Fruit fly (Drosophila melanogaster) whole organism, embryonic: ENCODE results near the gene CG32793.

Experiments
- Abd-B ChIP-seq: fragments of 200-800 bp; sonication (Bioruptor generic); optimal IDR thresholded peaks from 2 replicates; lab custom pipeline; 2018; ENCODE audit warnings: missing biosample characterization, mild to moderate bottlenecking, missing genetic modification characterization, moderate library complexity
- Asciz ChIP-seq: fragments of 200-800 bp; sonication (Bioruptor generic); optimal IDR thresholded peaks from 2 replicates; lab custom pipeline; 2017; ENCODE audit warnings: missing biosample characterization, mild to moderate bottlenecking, missing genetic modification characterization, missing genetic modification reagents
- CG10431 ChIP-seq: fragments of 200-800 bp; sonication (Bioruptor generic); optimal IDR thresholded peaks from 3 replicates; lab custom pipeline; 2018; ENCODE audit warnings: missing biosample characterization, mild to moderate bottlenecking, missing genetic modification characterization
- CG10543 ChIP-seq: fragments of 200-800 bp; sonication (Bioruptor generic); optimal IDR thresholded peaks from 3 replicates; lab custom pipeline; 2017; ENCODE audit warnings: missing biosample characterization, mild to moderate bottlenecking, missing genetic modification characterization, moderate library complexity
- CG10979 ChIP-seq: fragments of 200-800 bp; sonication (Bioruptor generic); optimal IDR thresholded peaks from 2 replicates; lab custom pipeline; 2018; ENCODE audit warnings: missing biosample characterization, mild to moderate bottlenecking, missing genetic modification characterization, moderate library complexity
- CG11456 ChIP-seq: fragments of 200-800 bp; sonication (Bioruptor generic); IDR thresholded peaks from 3 replicates; pipeline ENCODE4 v1.3.6; 2022; ENCODE audit warnings: missing biosample characterization, missing genetic modification characterization
- CG12236 ChIP-seq: fragments of 200-800 bp; sonication (Bioruptor generic); optimal IDR thresholded peaks from 2 replicates; lab custom pipeline; 2016; ENCODE audit warnings: missing biosample characterization, missing genetic modification characterization
- CG14710 ChIP-seq: fragments of 200-800 bp; sonication (Bioruptor generic); optimal IDR thresholded peaks from 3 replicates; lab custom pipeline; 2019; ENCODE audit warnings: missing biosample characterization, mild to moderate bottlenecking, missing genetic modification characterization, moderate library complexity
- CG1529 ChIP-seq: fragments of 200-800 bp; sonication (Bioruptor generic); optimal IDR thresholded peaks from 3 replicates; lab custom pipeline; 2018; ENCODE audit warnings: missing biosample characterization, missing genetic modification characterization
- CG15601 ChIP-seq: fragments of 200-800 bp; sonication (Bioruptor generic); optimal IDR thresholded peaks from 3 replicates; lab custom pipeline; 2019; ENCODE audit warnings: missing biosample characterization, mild to moderate bottlenecking, missing genetic modification characterization, moderate library complexity
- CG16863 ChIP-seq: fragments of 200-800 bp; sonication (Bioruptor generic); optimal IDR thresholded peaks from 3 replicates; lab custom pipeline; 2016; ENCODE audit warnings: missing biosample characterization, missing genetic modification characterization
- CG18011 ChIP-seq: fragments of 200-800 bp; sonication (Bioruptor generic); optimal IDR thresholded peaks from 2 replicates; lab custom pipeline; 2017; ENCODE audit warnings: missing biosample characterization, missing genetic modification characterization, mild to moderate bottlenecking, moderate library complexity, missing genotype
- CG18262 ChIP-seq: fragments of 200-800 bp; optimal IDR thresholded peaks from 3 replicates; lab custom pipeline; 2019; ENCODE audit warnings: missing biosample characterization, mild to moderate bottlenecking, missing genetic modification characterization, moderate library complexity
- CG18476 ChIP-seq: fragments of 200-800 bp; sonication (Bioruptor generic); optimal IDR thresholded peaks from 2 replicates; lab custom pipeline; 2016; ENCODE audit warnings: missing biosample characterization, mild to moderate bottlenecking, missing genetic modification characterization
- CG18619 ChIP-seq: fragments of 200-800 bp; sonication (Bioruptor generic); optimal IDR thresholded peaks from 3 replicates; lab custom pipeline; 2017; ENCODE audit warnings: missing biosample characterization, mild to moderate bottlenecking, missing genetic modification characterization
- CG2120 ChIP-seq: fragments of 200-800 bp; sonication (Bioruptor generic); optimal IDR thresholded peaks from 3 replicates; lab custom pipeline; 2016; ENCODE audit warnings: missing biosample characterization, missing genetic modification characterization
- CG31441 ChIP-seq: fragments of 200-800 bp; sonication (Bioruptor generic); IDR thresholded peaks from 2 replicates; pipeline ENCODE4 v1.3.6; 2022; ENCODE audit warnings: missing biosample characterization, missing genetic modification characterization
- CG32532 ChIP-seq: fragments of 200-800 bp; sonication (Bioruptor generic); IDR thresholded peaks from 2 replicates; pipeline ENCODE4 v1.3.6; 2022; ENCODE audit warnings: missing biosample characterization, missing genetic modification characterization
- CG4360 ChIP-seq: fragments of 200-800 bp; sonication (Bioruptor generic); IDR thresholded peaks from 2 replicates; pipeline ENCODE4 v1.3.6; 2022; ENCODE audit warnings: missing biosample characterization, missing genetic modification characterization
- CG4424 ChIP-seq: fragments of 200-800 bp; sonication (Bioruptor generic); optimal IDR thresholded peaks from 3 replicates; lab custom pipeline; 2016; ENCODE audit warnings: missing biosample characterization, missing genetic modification characterization
- CG4820 ChIP-seq: fragments of 200-800 bp; sonication (Bioruptor generic); optimal IDR thresholded peaks from 3 replicates; lab custom pipeline; 2016; ENCODE audit warnings: missing biosample characterization, missing genetic modification characterization
- CG6765 ChIP-seq: fragments of 200-800 bp; sonication (Bioruptor generic); optimal IDR thresholded peaks from 3 replicates; lab custom pipeline; 2017; ENCODE audit warnings: missing biosample characterization, mild to moderate bottlenecking, missing genetic modification characterization
- CG8478 ChIP-seq: fragments of >200 bp; optimal IDR thresholded peaks from 2 replicates; lab custom pipeline; 2018
- CoRest ChIP-seq: fragments of 200-800 bp; sonication (Bioruptor generic); optimal IDR thresholded peaks from 3 replicates; lab custom pipeline; 2018; ENCODE audit warnings: missing biosample characterization, mild to moderate bottlenecking, missing genetic modification characterization, moderate library complexity
- D19A ChIP-seq: fragments of 200-800 bp; optimal IDR thresholded peaks from 3 replicates; lab custom pipeline; 2019; ENCODE audit warnings: missing biosample characterization, mild to moderate bottlenecking, missing genetic modification characterization, moderate library complexity
- Doc3 ChIP-seq: fragments of 200-800 bp; sonication (Bioruptor generic); IDR thresholded peaks from 3 replicates; pipeline ENCODE4 v1.3.6; 2022; ENCODE audit warnings: missing biosample characterization, missing genetic modification characterization; ENCODE audit not compliant: partially characterized antibody
- Drgx ChIP-seq: fragments of 200-800 bp; sonication (Bioruptor generic); IDR thresholded peaks from 2 replicates; pipeline ENCODE4 v1.3.6; 2022; ENCODE audit warnings: missing biosample characterization, missing genetic modification characterization
- Eip74EF ChIP-seq, 2 experiments: fragments of 200-800 bp in 1 of 2; fragments of >200 bp in 1 of 2; sonication (Bioruptor generic) in 1 of 2; optimal IDR thresholded peaks; 2 replicates each; lab custom pipeline; 2017 to 2019; ENCODE audit warnings: missing biosample characterization in 2 of 2, missing genetic modification characterization in 2 of 2, mild to moderate bottlenecking in 1 of 2, moderate library complexity in 1 of 2
- Hr51 ChIP-seq, 2 experiments: fragments of 200-800 bp; sonication (Bioruptor generic); optimal IDR thresholded peaks; 2 replicates in 1 of 2; 3 replicates in 1 of 2; lab custom pipeline; 2016 to 2018; ENCODE audit warnings: missing biosample characterization in 2 of 2, missing genetic modification characterization in 2 of 2, mild to moderate bottlenecking in 1 of 2, moderate library complexity in 1 of 2
- NC2β ChIP-seq: fragments of 200-800 bp; sonication (Bioruptor generic); optimal IDR thresholded peaks from 2 replicates; lab custom pipeline; 2016; ENCODE audit warnings: missing biosample characterization, missing genetic modification characterization
- Ravus ChIP-seq: fragments of 200-800 bp; sonication (Bioruptor generic); IDR thresholded peaks from 2 replicates; pipeline ENCODE4 v1.3.6; 2022; ENCODE audit warnings: missing biosample characterization, missing genetic modification characterization
- Trl ChIP-seq, 3 experiments: fragments of >200 bp in 2 of 3; fragments of 200-800 bp in 1 of 3; sonication (Bioruptor generic) in 1 of 3; optimal IDR thresholded peaks; 2 replicates in 1 of 3; 3 replicates in 2 of 3; lab custom pipeline; 2016 to 2017; ENCODE audit warnings: missing biosample characterization in 1 of 3, missing genetic modification characterization in 1 of 3
- croc ChIP-seq: fragments of 200-800 bp; sonication (Bioruptor generic); conservative IDR thresholded peaks from 3 replicates; pipeline ENCODE4 v1.3.6; 2022; ENCODE audit warnings: missing biosample characterization, missing genetic modification characterization
- cwo ChIP-seq: fragments of 200-800 bp; sonication (Bioruptor generic); optimal IDR thresholded peaks from 3 replicates; lab custom pipeline; 2017; ENCODE audit warnings: missing biosample characterization, missing genetic modification characterization, mild to moderate bottlenecking, moderate library complexity, missing genetic modification reagents
- dysf ChIP-seq: fragments of 200-800 bp; sonication (Bioruptor generic); IDR thresholded peaks from 3 replicates; pipeline ENCODE4 v1.3.6; 2022; ENCODE audit warnings: missing biosample characterization, missing genetic modification characterization
- fru ChIP-seq: fragments of >200 bp; optimal IDR thresholded peaks from 2 replicates; lab custom pipeline; 2017
- gcm2 ChIP-seq: fragments of 200-800 bp; sonication (Bioruptor generic); optimal IDR thresholded peaks from 2 replicates; lab custom pipeline; 2016; ENCODE audit warnings: missing biosample characterization, missing genetic modification characterization
- gro ChIP-seq: fragments of 200-800 bp; sonication (Bioruptor generic); optimal IDR thresholded peaks from 2 replicates; lab custom pipeline; 2016; ENCODE audit warnings: missing biosample characterization, missing genetic modification characterization
- gsb-n ChIP-seq: fragments of 200-800 bp; sonication (Bioruptor generic); optimal IDR thresholded peaks from 3 replicates; lab custom pipeline; 2018; ENCODE audit warnings: missing biosample characterization, mild to moderate bottlenecking, missing genetic modification characterization
- ham ChIP-seq: fragments of 200-800 bp; sonication (Bioruptor generic); IDR thresholded peaks from 2 replicates; pipeline ENCODE4 v1.3.6; 2022; ENCODE audit warnings: missing biosample characterization, missing genetic modification characterization
- hkb ChIP-seq, 2 experiments: fragments of 200-800 bp in 1 of 2; fragments of >200 bp in 1 of 2; sonication (Bioruptor generic) in 1 of 2; IDR thresholded peaks in 1 of 2; optimal IDR thresholded peaks in 1 of 2; 2 replicates each; pipeline versions ENCODE4 v1.3.6 to Lab custom; 2017 to 2022; ENCODE audit warnings: missing biosample characterization in 1 of 2, missing genetic modification characterization in 1 of 2
- ind ChIP-seq: fragments of 200-800 bp; sonication (Bioruptor generic); optimal IDR thresholded peaks from 3 replicates; lab custom pipeline; 2016; ENCODE audit warnings: missing biosample characterization, missing genetic modification characterization
- nmo ChIP-seq: fragments of 200-800 bp; sonication (Bioruptor generic); optimal IDR thresholded peaks from 2 replicates; lab custom pipeline; 2018; ENCODE audit warnings: missing biosample characterization, mild to moderate bottlenecking, missing genetic modification characterization, moderate library complexity
- pan ChIP-seq, 4 experiments: fragments of >200 bp in 3 of 4; fragments of 200-800 bp in 1 of 4; sonication (Bioruptor generic) in 1 of 4; optimal IDR thresholded peaks in 3 of 4; IDR thresholded peaks in 1 of 4; 2 replicates each; pipeline versions ENCODE4 v1.3.6 to Lab custom; 2017 to 2022; ENCODE audit warnings: missing biosample characterization in 2 of 4, missing genetic modification characterization in 2 of 4, mixed read lengths in 1 of 4
- phol ChIP-seq: fragments of 200-800 bp; sonication (Bioruptor generic); optimal IDR thresholded peaks from 3 replicates; lab custom pipeline; 2018; ENCODE audit warnings: missing biosample characterization, mild to moderate bottlenecking, missing genetic modification characterization, moderate library complexity
- sens-2 ChIP-seq: fragments of 200-800 bp; sonication (Bioruptor generic); IDR thresholded peaks from 2 replicates; pipeline ENCODE4 v1.3.6; 2022; ENCODE audit warnings: missing biosample characterization, missing genetic modification characterization
- sima ChIP-seq: fragments of 200-800 bp; sonication (Bioruptor generic); optimal IDR thresholded peaks from 2 replicates; lab custom pipeline; 2016; ENCODE audit warnings: missing biosample characterization, missing genetic modification characterization
- sqz ChIP-seq: fragments of 200-800 bp; sonication (Bioruptor generic); optimal IDR thresholded peaks from 3 replicates; lab custom pipeline; 2018; ENCODE audit warnings: missing biosample characterization, mild to moderate bottlenecking, missing genetic modification characterization
- toy ChIP-seq: fragments of 200-800 bp; sonication (Bioruptor generic); IDR thresholded peaks from 2 replicates; pipeline ENCODE4 v1.3.6; 2022; ENCODE audit warnings: missing biosample characterization, missing genetic modification characterization
- unpg ChIP-seq: fragments of 200-800 bp; sonication (Bioruptor generic); optimal IDR thresholded peaks from 3 replicates; lab custom pipeline; 2018; ENCODE audit warnings: missing biosample characterization, mild to moderate bottlenecking, missing genetic modification characterization, moderate library complexity

CG32793 gene

DNA sequence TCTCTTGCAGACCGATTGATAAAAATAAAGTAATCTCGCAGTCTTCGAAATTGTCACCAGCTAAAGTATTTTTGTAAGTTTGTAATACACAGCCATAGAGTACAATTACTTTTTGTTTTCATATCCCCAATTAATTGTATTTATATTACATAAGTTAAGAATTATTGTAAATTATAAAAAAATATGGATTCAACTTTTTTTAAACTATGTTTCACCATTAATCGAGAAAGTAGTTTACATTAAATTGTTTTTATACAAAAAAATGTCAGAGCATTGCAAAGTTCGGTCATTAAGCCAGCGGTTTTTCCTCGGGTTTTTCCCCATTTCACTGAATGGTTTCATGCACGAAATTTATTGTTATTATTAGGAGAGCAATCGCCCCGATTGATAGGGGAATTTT lies 50.7 kb downstream of the CG32793 start:
- TF ChIP-seq sima (GFP tag; lab: Kevin White, UChicago), result no peak
- TF ChIP-seq CG8478 (lab: Kevin White, UChicago), result no peak
- no peak for TF ChIP-seq Hr51 (GFP tag; optimal IDR thresholded peaks at IDR 0.05; lab: Kevin White, UChicago)
- no peak for TF ChIP-seq CG4820 (GFP tag; lab: Kevin White, UChicago)
- TF ChIP-seq nmo, result peak; percentile 26
- 0 out of 2 replicates have a peak, but pooled peaks have one; percentile 24 for TF ChIP-seq CG31441
- no peak for TF ChIP-seq Doc3 (GFP tag; lab: Robert Waterston, UW)
- no peak for TF ChIP-seq CoRest (tag; lab: Kevin White, UChicago)
- no peak for TF ChIP-seq sens-2
- TF ChIP-seq CG10979 (tag; lab: Kevin White, UChicago), result peak; percentile 49
- no peak for TF ChIP-seq CG4360 (GFP tag; lab: Robert Waterston, UW)
- no peak for TF ChIP-seq gcm2
- peak; percentile 14 for TF ChIP-seq sqz (GFP tag; lab: Kevin White, UChicago)
- TF ChIP-seq CG18619 (GFP tag; lab: Kevin White, UChicago), result no peak
- TF ChIP-seq pan (optimal IDR thresholded peaks at IDR 0.05; lab: Kevin White, UChicago), result no peak
- TF ChIP-seq pan (GFP tag; optimal IDR thresholded peaks at IDR 0.05 in 1 of 2, IDR thresholded peaks at IDR 0.05 in 1 of 2), result no peak
- TF ChIP-seq D19A (tag; lab: Kevin White, UChicago), result peak; percentile 97
- TF ChIP-seq CG16863 (GFP tag; lab: Kevin White, UChicago), result no peak
- TF ChIP-seq hkb (optimal IDR thresholded peaks at IDR 0.05; lab: Kevin White, UChicago), result no peak
- no peak for TF ChIP-seq hkb (GFP tag; IDR thresholded peaks at IDR 0.05; lab: Robert Waterston, UW)
- TF ChIP-seq CG12236 (GFP tag; lab: Kevin White, UChicago), result no peak
- TF ChIP-seq gro (GFP tag; lab: Kevin White, UChicago), result no peak
- TF ChIP-seq Ravus (GFP tag; lab: Robert Waterston, UW), result no peak
- no peak for TF ChIP-seq fru (lab: Kevin White, UChicago)
- TF ChIP-seq CG4424, result no peak
- peak; percentile 18 for TF ChIP-seq CG15601 (tag; lab: Kevin White, UChicago)
- no peak for TF ChIP-seq CG2120 (GFP tag; lab: Kevin White, UChicago)
- TF ChIP-seq gsb-n, result no peak
- TF ChIP-seq Drgx (GFP tag; lab: Robert Waterston, UW), result no peak
- no peak for TF ChIP-seq CG10431 (GFP tag; lab: Kevin White, UChicago)
- no peak for TF ChIP-seq CG32532 (GFP tag; lab: Robert Waterston, UW)
- TF ChIP-seq Eip74EF (GFP tag; optimal IDR thresholded peaks at IDR 0.05; lab: Kevin White, UChicago), result no peak
- TF ChIP-seq ind (GFP tag; lab: Kevin White, UChicago), result no peak
- peak; percentile 17; the same call in 1 of the 3 replicates for TF ChIP-seq croc (GFP tag; lab: Robert Waterston, UW)
- TF ChIP-seq CG11456 (GFP tag; lab: Robert Waterston, UW), result no peak
- TF ChIP-seq toy (GFP tag; lab: Robert Waterston, UW), result no peak
- TF ChIP-seq CG14710 (tag; lab: Kevin White, UChicago), result peak; percentile 5
- no peak for TF ChIP-seq CG18476 (GFP tag; lab: Kevin White, UChicago)
- no peak for TF ChIP-seq Abd-B (GFP tag; lab: Kevin White, UChicago)
- no peak for TF ChIP-seq CG1529
- TF ChIP-seq phol (tag; lab: Kevin White, UChicago), result peak; percentile 35
- TF ChIP-seq CG18262 (tag; lab: Kevin White, UChicago), result peak; percentile 55
- TF ChIP-seq NC2β (GFP tag; lab: Kevin White, UChicago), result no peak
- TF ChIP-seq unpg (GFP tag; lab: Kevin White, UChicago), result no peak
- TF ChIP-seq cwo (GFP tag; lab: Kevin White, UChicago), result no peak
- TF ChIP-seq CG10543 (GFP tag; lab: Kevin White, UChicago), result no peak
- TF ChIP-seq CG6765 (GFP tag; lab: Kevin White, UChicago), result no peak
- TF ChIP-seq CG18011 (GFP tag; lab: Kevin White, UChicago), result no peak
- TF ChIP-seq Trl (optimal IDR thresholded peaks at IDR 0.05; lab: Kevin White, UChicago), result no peak
- no peak for TF ChIP-seq Trl (GFP tag; optimal IDR thresholded peaks at IDR 0.05; lab: Kevin White, UChicago)
- TF ChIP-seq Asciz (GFP tag; lab: Kevin White, UChicago), result no peak
- TF ChIP-seq dysf (GFP tag; lab: Robert Waterston, UW), result no peak
- TF ChIP-seq ham (GFP tag; lab: Robert Waterston, UW), result no peak
